Worm (Caenorhabditis elegans) whole organism, young adult: ENCODE results near the gene saps-1.

Experiments
- F52B5.7 ChIP-seq: sonication (generic microtip); optimal IDR thresholded peaks from 2 replicates; lab custom pipeline; 2016; ENCODE audit warnings: mild to moderate bottlenecking, missing genetic modification characterization, missing compliant biosample characterization
- Y53G8AR.9 ChIP-seq: fragments of 200-800 bp; sonication (Bioruptor generic); conservative IDR thresholded peaks from 2 replicates; pipeline ENCODE4 v1.3.6; 2022; ENCODE audit warnings: missing genetic modification reagents, missing genetic modification characterization, missing compliant biosample characterization
- ama-1 ChIP-seq, 3 experiments: fragments of 150-350 bp in 1 of 3; sonication (generic microtip) in 2 of 3; optimal IDR thresholded peaks; 2 replicates each; lab custom pipeline; 2014 to 2018; ENCODE audit warnings: missing biosample characterization in 2 of 3, missing genetic modification characterization in 2 of 3, missing genetic modification reagents in 2 of 3
- aptf-2 ChIP-seq: fragments of 200-800 bp; sonication (Bioruptor generic); conservative IDR thresholded peaks from 2 replicates; pipeline ENCODE4 v1.3.6; 2022; ENCODE audit warnings: missing genetic modification reagents, missing genetic modification characterization, missing compliant biosample characterization
- gei-17 ChIP-seq: fragments of 200-800 bp; sonication (Bioruptor generic); optimal IDR thresholded peaks from 2 replicates; lab custom pipeline; 2018; ENCODE audit warnings: mild to moderate bottlenecking, missing genetic modification characterization, missing compliant biosample characterization
- hmg-1.2 ChIP-seq: fragments of 200-800 bp; sonication (Bioruptor generic); IDR thresholded peaks from 2 replicates; pipeline ENCODE4 v1.3.6; 2022; ENCODE audit warnings: missing genetic modification reagents, missing genetic modification characterization, missing compliant biosample characterization
- hmg-20 ChIP-seq: fragments of 200-800 bp; sonication (Bioruptor generic); IDR thresholded peaks from 2 replicates; pipeline ENCODE4 v1.3.6; 2022; ENCODE audit warnings: missing genetic modification reagents, missing genetic modification characterization, missing compliant biosample characterization
- hsf-1 ChIP-seq: fragments of 200-800 bp; sonication (Bioruptor generic); IDR thresholded peaks from 2 replicates; pipeline ENCODE4 v1.3.6; 2022; ENCODE audit warnings: missing genetic modification reagents, missing genetic modification characterization, missing compliant biosample characterization
- nfya-1 ChIP-seq: sonication (generic microtip); optimal IDR thresholded peaks from 2 replicates; lab custom pipeline; 2017; ENCODE audit warnings: antibody characterized with exemption, missing compliant biosample characterization, missing genetic modification characterization, borderline replicate concordance; ENCODE audit not compliant: insufficient read depth
- nhr-90 ChIP-seq: sonication (generic microtip); optimal IDR thresholded peaks from 2 replicates; lab custom pipeline; 2016; ENCODE audit warnings: missing genotype, mild to moderate bottlenecking, missing genetic modification characterization, missing compliant biosample characterization
- snpc-3.4 ChIP-seq: sonication (generic microtip); optimal IDR thresholded peaks from 2 replicates; lab custom pipeline; 2017; ENCODE audit warnings: missing genetic modification characterization, mild to moderate bottlenecking, missing compliant biosample characterization, antibody characterized with exemption, moderate library complexity, missing genotype, missing genetic modification reagents
- snpc-4 ChIP-seq, 5 experiments: fragments of 150-350 bp in 1 of 5; sonication (generic microtip) in 4 of 5; optimal IDR thresholded peaks; 2 replicates each; lab custom pipeline; 2014 to 2018; ENCODE audit warnings: missing genetic modification characterization in 5 of 5, missing biosample characterization in 3 of 5, antibody characterized with exemption in 2 of 5, mild to moderate bottlenecking in 2 of 5, missing compliant biosample characterization in 2 of 5, missing genotype in 2 of 5, moderate library complexity in 2 of 5, missing genetic modification reagents in 1 of 5
- tbx-9 ChIP-seq: sonication (generic microtip); optimal IDR thresholded peaks from 2 replicates; lab custom pipeline; 2016; ENCODE audit warnings: borderline replicate concordance, missing genetic modification characterization, inconsistent platforms, missing compliant biosample characterization
- zfh-2 ChIP-seq: fragments of 200-800 bp; sonication (Bioruptor generic); conservative IDR thresholded peaks from 2 replicates; pipeline ENCODE4 v1.3.6; 2022; ENCODE audit warnings: missing genetic modification reagents, missing genetic modification characterization, missing compliant biosample characterization

ce11 chrII:11339507-11339906 lies 42.0 kb downstream of the saps-1 start, which contains the start of gene rmd-3:
- TF ChIP-seq tbx-9 (tag; lab: Kevin White, UChicago) (no peak), F52B5.7 (tag; lab: Kevin White, UChicago) (no peak), ama-1 (optimal IDR thresholded peaks at IDR 0.05; lab: Kevin White, UChicago) (no peak), ama-1 (GFP tag; optimal IDR thresholded peaks at IDR 0.05; lab: Kevin White, UChicago) (no peak), snpc-4 (GFP tag; optimal IDR thresholded peaks at IDR 0.05; lab: Kevin White, UChicago) (no peak), snpc-4 (tag; optimal IDR thresholded peaks at IDR 0.05; lab: Kevin White, UChicago) (no peak), hsf-1 (GFP tag; lab: Robert Waterston, UW) (no peak), gei-17 (no peak), nhr-90 (tag; lab: Kevin White, UChicago) (no peak), Y53G8AR.9 (no peak), hmg-1.2 (no peak), zfh-2 (GFP tag; lab: Robert Waterston, UW) (no peak), snpc-3.4 (no peak), nfya-1 (tag; lab: Kevin White, UChicago) (no peak), aptf-2 (GFP tag; lab: Robert Waterston, UW) (no peak), hmg-20 (no peak)
